Worm (Caenorhabditis elegans) whole organism, L2 larva: ENCODE results near the gene cutl-21.

Experiments
- C34F6.9 ChIP-seq: fragments of 150-350 bp; optimal IDR thresholded peaks from 2 replicates; lab custom pipeline; 2014; ENCODE audit warnings: missing biosample characterization, missing genetic modification characterization
- F13H6.1 ChIP-seq: sonication (generic microtip); optimal IDR thresholded peaks from 2 replicates; lab custom pipeline; 2016; ENCODE audit warnings: missing genetic modification characterization, missing compliant biosample characterization
- R02D3.7 ChIP-seq: fragments of 150-350 bp; optimal IDR thresholded peaks from 2 replicates; lab custom pipeline; 2014; ENCODE audit warnings: missing biosample characterization, missing genetic modification characterization
- Y55F3AM.14 ChIP-seq: fragments of 200-800 bp; sonication (Bioruptor generic); optimal IDR thresholded peaks from 2 replicates; lab custom pipeline; 2018; ENCODE audit warnings: mild to moderate bottlenecking, missing genetic modification characterization, missing compliant biosample characterization
- aly-2 ChIP-seq: fragments of 150-350 bp; optimal IDR thresholded peaks from 2 replicates; lab custom pipeline; 2014; ENCODE audit warnings: missing biosample characterization, missing genetic modification characterization
- ama-1 ChIP-seq: fragments of 150-350 bp; optimal IDR thresholded peaks from 2 replicates; lab custom pipeline; 2018; ENCODE audit warnings: inconsistent platforms
- blmp-1 ChIP-seq: sonication (generic microtip); optimal IDR thresholded peaks from 2 replicates; lab custom pipeline; 2017; ENCODE audit warnings: missing genetic modification characterization, mild to moderate bottlenecking, missing compliant biosample characterization, antibody characterized with exemption, moderate library complexity; ENCODE audit not compliant: insufficient read depth
- ceh-16 ChIP-seq: fragments of 150-350 bp; optimal IDR thresholded peaks from 2 replicates; lab custom pipeline; 2014; ENCODE audit warnings: missing biosample characterization, missing genetic modification characterization
- ceh-82 ChIP-seq: fragments of 150-350 bp; optimal IDR thresholded peaks from 2 replicates; lab custom pipeline; 2014; ENCODE audit warnings: missing biosample characterization, missing genetic modification characterization
- crh-2 ChIP-seq: sonication (generic microtip); optimal IDR thresholded peaks from 2 replicates; lab custom pipeline; 2017; ENCODE audit warnings: missing biosample characterization, missing genetic modification characterization
- dmd-4 ChIP-seq: sonication (generic microtip); optimal IDR thresholded peaks from 2 replicates; lab custom pipeline; 2017; ENCODE audit warnings: missing biosample characterization, missing genetic modification characterization
- egl-27 ChIP-seq: sonication (generic microtip); optimal IDR thresholded peaks from 3 replicates; lab custom pipeline; 2017; ENCODE audit warnings: missing biosample characterization, missing genetic modification reagents, missing genetic modification characterization
- elt-1 ChIP-seq: fragments of 150-350 bp; optimal IDR thresholded peaks from 2 replicates; lab custom pipeline; 2014; ENCODE audit warnings: missing biosample characterization, missing genetic modification characterization
- fos-1 ChIP-seq: fragments of 150-350 bp; optimal IDR thresholded peaks from 2 replicates; lab custom pipeline; 2014; ENCODE audit warnings: missing biosample characterization, missing genetic modification characterization
- gmeb-1 ChIP-seq: fragments of 150-350 bp; optimal IDR thresholded peaks from 2 replicates; lab custom pipeline; 2014; ENCODE audit warnings: missing biosample characterization, missing genetic modification characterization
- lin-13 ChIP-seq: fragments of 150-350 bp; optimal IDR thresholded peaks from 2 replicates; lab custom pipeline; 2014; ENCODE audit warnings: missing biosample characterization, missing genetic modification reagents, missing genetic modification characterization
- lin-39 ChIP-seq: fragments of 150-350 bp; optimal IDR thresholded peaks from 2 replicates; lab custom pipeline; 2014; ENCODE audit warnings: missing biosample characterization, missing genetic modification reagents, missing genetic modification characterization
- lsy-2 ChIP-seq, 2 experiments: fragments of 150-350 bp in 1 of 2; sonication (generic microtip) in 1 of 2; optimal IDR thresholded peaks; 2 replicates each; lab custom pipeline; 2014 to 2017; ENCODE audit warnings: missing biosample characterization in 2 of 2, missing genetic modification characterization in 2 of 2
- mab-5 ChIP-seq: fragments of 150-350 bp; optimal IDR thresholded peaks from 2 replicates; lab custom pipeline; 2014; ENCODE audit warnings: missing biosample characterization, missing genetic modification characterization
- mbf-1 ChIP-seq: sonication (generic microtip); optimal IDR thresholded peaks from 2 replicates; lab custom pipeline; 2017; ENCODE audit warnings: missing biosample characterization, missing genetic modification characterization
- mdl-1 ChIP-seq, 2 experiments: fragments of 150-350 bp in 1 of 2; sonication (generic microtip) in 1 of 2; optimal IDR thresholded peaks; 2 replicates each; lab custom pipeline; 2017; ENCODE audit warnings: missing biosample characterization in 2 of 2, missing genetic modification characterization in 2 of 2
- nhr-10 ChIP-seq: sonication (generic microtip); optimal IDR thresholded peaks from 2 replicates; lab custom pipeline; 2017; ENCODE audit warnings: missing biosample characterization, missing genetic modification characterization
- nhr-11 ChIP-seq: fragments of 150-350 bp; optimal IDR thresholded peaks from 2 replicates; lab custom pipeline; 2014; ENCODE audit warnings: missing biosample characterization, missing genetic modification characterization
- nhr-12 ChIP-seq: fragments of 150-350 bp; optimal IDR thresholded peaks from 2 replicates; lab custom pipeline; 2014; ENCODE audit warnings: missing biosample characterization, missing genetic modification characterization
- nhr-129 ChIP-seq: fragments of 150-350 bp; optimal IDR thresholded peaks from 2 replicates; lab custom pipeline; 2014; ENCODE audit warnings: missing biosample characterization, missing genetic modification characterization
- nhr-21 ChIP-seq: fragments of 150-350 bp; optimal IDR thresholded peaks from 2 replicates; lab custom pipeline; 2014; ENCODE audit warnings: missing biosample characterization, missing genetic modification characterization
- nhr-23 ChIP-seq: fragments of 150-350 bp; optimal IDR thresholded peaks from 2 replicates; lab custom pipeline; 2014; ENCODE audit warnings: missing biosample characterization, missing genetic modification reagents, missing genetic modification characterization
- nhr-237 ChIP-seq: fragments of 150-350 bp; optimal IDR thresholded peaks from 2 replicates; lab custom pipeline; 2014; ENCODE audit warnings: missing biosample characterization, missing genetic modification characterization
- nhr-25 ChIP-seq: fragments of 150-350 bp; sonication (generic microtip); optimal IDR thresholded peaks from 3 replicates; lab custom pipeline; 2014; ENCODE audit warnings: missing biosample characterization, missing genetic modification characterization
- nhr-6 ChIP-seq: fragments of 150-350 bp; optimal IDR thresholded peaks from 2 replicates; lab custom pipeline; 2014; ENCODE audit warnings: missing biosample characterization, missing genetic modification characterization
- nhr-77 ChIP-seq: fragments of 150-350 bp; optimal IDR thresholded peaks from 2 replicates; lab custom pipeline; 2014; ENCODE audit warnings: missing biosample characterization, missing genetic modification characterization
- peb-1 ChIP-seq: fragments of 150-350 bp; optimal IDR thresholded peaks from 2 replicates; lab custom pipeline; 2014; ENCODE audit warnings: missing biosample characterization, missing genetic modification characterization
- skn-1 ChIP-seq: sonication (generic microtip); optimal IDR thresholded peaks from 2 replicates; lab custom pipeline; 2017; ENCODE audit warnings: missing biosample characterization, missing genetic modification characterization
- sma-3 ChIP-seq: sonication (generic microtip); optimal IDR thresholded peaks from 2 replicates; lab custom pipeline; 2016; ENCODE audit warnings: missing genetic modification reagents, missing genetic modification characterization, missing compliant biosample characterization
- sma-9 ChIP-seq, 2 experiments: fragments of 150-350 bp in 1 of 2; sonication (generic microtip) in 1 of 2; optimal IDR thresholded peaks; 2 replicates each; lab custom pipeline; 2014 to 2016; ENCODE audit warnings: missing genetic modification characterization in 2 of 2, mild to moderate bottlenecking in 1 of 2, missing biosample characterization in 1 of 2, missing compliant biosample characterization in 1 of 2, missing genetic modification reagents in 1 of 2, moderate library complexity in 1 of 2
- snpc-4 ChIP-seq: fragments of 150-350 bp; optimal IDR thresholded peaks from 2 replicates; lab custom pipeline; 2014; ENCODE audit warnings: missing biosample characterization, missing genetic modification characterization
- zag-1 ChIP-seq: fragments of 150-350 bp; optimal IDR thresholded peaks from 2 replicates; lab custom pipeline; 2014; ENCODE audit warnings: missing biosample characterization, missing genetic modification characterization
- ztf-1 ChIP-seq: fragments of 200-800 bp; sonication (Bioruptor generic); conservative IDR thresholded peaks from 2 replicates; pipeline ENCODE4 v1.3.6; 2022; ENCODE audit warnings: missing genetic modification characterization, missing compliant biosample characterization
- ztf-11 ChIP-seq: sonication (generic microtip); optimal IDR thresholded peaks from 2 replicates; lab custom pipeline; 2017; ENCODE audit warnings: missing biosample characterization, missing genetic modification characterization

cutl-21 gene

DNA sequence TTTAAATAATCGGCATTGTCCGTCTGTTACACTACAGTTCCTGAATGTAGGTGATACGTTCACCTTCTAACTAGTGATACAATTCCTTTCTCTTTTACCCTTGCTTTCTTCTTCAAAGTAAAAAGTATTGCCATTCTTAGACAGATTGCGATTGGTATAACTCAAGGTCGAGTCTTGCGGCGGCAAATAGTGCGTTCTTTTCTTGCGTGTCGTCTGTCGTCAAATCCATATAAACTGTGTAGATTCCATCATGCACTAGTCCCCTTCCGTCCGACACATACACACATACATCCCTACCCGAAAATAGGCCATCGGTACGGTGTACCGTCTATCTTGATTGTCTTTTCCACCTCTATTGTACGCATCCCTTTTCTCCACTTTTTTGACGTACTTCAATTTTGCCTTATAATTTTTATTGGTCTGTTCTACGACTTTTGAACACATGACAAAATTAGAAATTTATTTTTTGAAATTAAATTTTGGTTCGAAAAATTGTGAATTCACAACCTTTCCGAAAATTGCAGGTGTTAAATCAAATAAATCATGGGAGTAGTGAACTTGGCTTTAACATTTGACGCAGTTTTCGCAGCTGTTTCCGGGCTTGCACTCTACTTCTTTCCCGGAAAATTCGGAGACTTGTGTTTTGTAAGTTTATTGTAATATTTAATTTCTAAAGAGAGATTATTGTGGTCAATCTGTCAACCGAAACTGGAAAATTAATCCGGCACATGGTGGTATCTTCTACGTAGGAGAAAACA, 23.7 kb upstream of the cutl-21 start, which contains the start of gene C44C1.1:
TSS of gene C44C1.1 (plus strand) at position 525 of the 758 bp plus-strand sequence.
- TF ChIP-seq sma-3 (GFP tag; lab: Kevin White, UChicago) (peak; percentile 7), nhr-25 (tag; lab: Kevin White, UChicago) (peak; percentile 52), egl-27 (tag; lab: Kevin White, UChicago) (no peak), lsy-2 (tag; optimal IDR thresholded peaks at IDR 0.05; lab: Kevin White, UChicago) (peak in 1 of 2 experiments; percentile 7), nhr-21 (peak; percentile 61), nhr-129 (tag; lab: Kevin White, UChicago) (peak; percentile 35), blmp-1 (tag; lab: Kevin White, UChicago) (peak; percentile 68), R02D3.7 (no peak), ceh-16 (peak; percentile 36), fos-1 (tag; lab: Kevin White, UChicago) (peak; percentile 47), C34F6.9 (tag; lab: Kevin White, UChicago) (no peak)

DNA sequence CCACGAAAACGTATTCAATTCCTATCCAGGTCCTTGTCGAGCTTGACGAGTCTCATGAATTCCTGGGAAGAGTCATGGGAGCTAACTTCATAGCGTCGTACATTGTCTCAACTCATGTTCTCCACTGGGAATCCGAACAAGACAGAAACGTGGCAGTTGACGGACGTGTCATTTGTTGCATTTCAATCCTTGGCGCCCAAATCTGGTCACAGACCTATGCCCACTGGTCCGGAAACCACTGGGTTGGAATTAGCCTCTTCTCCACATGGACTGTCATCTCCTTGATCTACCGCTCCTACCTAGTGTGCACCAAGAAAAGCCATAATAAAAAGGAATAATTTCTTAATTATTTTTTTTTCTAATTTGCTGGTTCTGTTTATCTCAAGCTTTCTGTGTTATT, 21.5 kb upstream of the cutl-21 start:
- no peak for TF ChIP-seq blmp-1 (tag; lab: Kevin White, UChicago)
- no peak for TF ChIP-seq nhr-10 (tag; lab: Kevin White, UChicago)
- TF ChIP-seq F13H6.1 (tag; lab: Kevin White, UChicago): no peak
- TF ChIP-seq ztf-11: no peak
- no peak for TF ChIP-seq peb-1 (tag; lab: Kevin White, UChicago)
- TF ChIP-seq nhr-12: no peak
- no peak for TF ChIP-seq nhr-11 (tag; lab: Kevin White, UChicago)
- no peak for TF ChIP-seq nhr-237 (tag; lab: Kevin White, UChicago)
- TF ChIP-seq gmeb-1 (tag; lab: Kevin White, UChicago): no peak
- TF ChIP-seq mab-5 (tag; lab: Kevin White, UChicago): no peak
- no peak for TF ChIP-seq sma-9 (GFP tag; optimal IDR thresholded peaks at IDR 0.05; lab: Kevin White, UChicago)
- no peak for TF ChIP-seq sma-9 (tag; optimal IDR thresholded peaks at IDR 0.05; lab: Kevin White, UChicago)

DNA sequence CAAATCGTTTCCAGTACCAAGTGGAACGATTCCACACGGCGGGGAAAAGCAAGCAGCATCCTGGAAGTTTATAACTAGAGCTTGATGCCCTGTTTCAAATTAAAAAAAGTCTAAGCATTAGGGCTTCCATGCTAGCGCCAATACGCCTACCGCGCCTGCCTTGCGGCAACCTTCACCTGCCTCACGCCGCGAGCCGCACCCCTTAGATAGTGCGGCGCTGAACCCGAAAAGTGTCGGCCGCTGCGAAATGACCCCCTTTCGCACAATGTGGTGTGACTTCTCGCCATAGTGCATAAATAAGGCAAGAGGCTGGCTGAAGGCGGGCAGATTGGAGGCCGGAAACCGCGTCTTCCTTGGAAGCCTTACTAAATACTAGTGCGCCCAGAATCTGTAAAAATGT, 17.7 kb upstream of the cutl-21 start:
- TF ChIP-seq aly-2 (tag; lab: Kevin White, UChicago) (no peak), snpc-4 (peak; percentile 84)

DNA sequence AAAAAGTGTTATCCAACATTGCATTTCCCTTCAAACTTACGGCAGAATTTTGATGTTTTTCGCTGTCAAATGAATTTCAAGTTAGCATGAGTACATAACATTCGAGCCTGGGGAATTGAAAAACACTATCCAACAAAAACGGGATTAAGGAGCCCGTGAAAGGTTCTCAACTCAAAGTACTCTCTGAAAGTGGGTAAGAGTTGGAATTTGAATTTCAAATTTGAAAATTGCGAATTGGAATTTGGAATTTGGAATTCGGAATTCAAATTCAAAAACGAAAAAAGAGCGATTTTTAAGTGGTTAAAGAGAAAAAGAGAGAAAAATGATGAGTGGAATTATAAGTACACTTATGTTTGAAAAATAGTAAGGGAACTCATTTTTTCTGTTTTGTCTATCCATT, 12.9 kb upstream of the cutl-21 start, which contains the start of the genes C09E10.3 and dgk-1:
TSS of gene C09E10.3 (minus strand) at position 101 of the 400 bp plus-strand sequence.
TSS of gene dgk-1 (minus strand) at position 183 of the 400 bp plus-strand sequence.
- no peak for TF ChIP-seq lsy-2 (tag; optimal IDR thresholded peaks at IDR 0.05; lab: Kevin White, UChicago)
- no peak for TF ChIP-seq nhr-11 (tag; lab: Kevin White, UChicago)
- no peak for TF ChIP-seq C34F6.9 (tag; lab: Kevin White, UChicago)
- no peak for TF ChIP-seq ceh-82
- TF ChIP-seq skn-1 (tag; lab: Kevin White, UChicago): no peak
- no peak for TF ChIP-seq aly-2 (tag; lab: Kevin White, UChicago)
- TF ChIP-seq dmd-4 (tag; lab: Kevin White, UChicago): no peak
- no peak for TF ChIP-seq Y55F3AM.14 (GFP tag; lab: Kevin White, UChicago)
- TF ChIP-seq zag-1 (tag; lab: Kevin White, UChicago): no peak
- TF ChIP-seq, all 48 proteins: peak for 0

DNA sequence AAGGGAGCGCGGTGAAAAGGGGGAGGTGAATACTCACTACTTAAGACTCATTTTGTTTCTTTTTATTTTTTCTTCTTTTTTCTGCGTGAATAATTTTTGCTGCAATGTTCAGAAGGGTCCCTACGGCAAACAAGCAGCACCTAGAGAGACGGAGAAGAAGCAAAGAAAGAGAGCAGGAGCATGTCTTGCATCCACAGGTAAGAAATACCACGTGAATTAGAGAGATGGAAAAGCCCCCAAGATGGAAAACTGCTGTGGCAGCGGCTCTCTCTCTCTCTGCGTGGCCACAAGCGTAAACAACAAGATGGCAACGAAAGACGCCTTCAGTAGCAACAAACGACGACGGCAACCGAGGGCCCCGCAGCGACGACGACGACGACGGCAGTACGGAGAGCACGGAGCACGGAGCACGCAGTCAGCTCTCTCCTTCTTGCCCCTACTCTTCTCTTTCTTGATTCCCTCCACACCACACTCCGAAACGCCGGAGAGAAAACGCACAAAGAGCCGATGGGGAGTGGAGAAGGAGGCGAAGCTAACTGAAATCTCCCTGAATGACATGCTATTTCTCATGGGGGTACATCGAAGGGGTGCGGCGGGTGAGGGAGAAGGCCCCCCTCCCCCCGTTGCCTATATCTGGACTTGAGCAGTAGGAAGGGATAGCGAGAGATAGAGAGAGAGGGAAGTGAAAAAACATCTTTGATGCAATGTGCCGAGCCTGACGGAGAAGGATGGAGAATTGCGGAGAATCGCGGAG, 11.3 kb upstream of the cutl-21 start:
- no peak for TF ChIP-seq gmeb-1 (tag; lab: Kevin White, UChicago)
- no peak for TF ChIP-seq ztf-1 (GFP tag; lab: Robert Waterston, UW)
- TF ChIP-seq ceh-82: no peak
- TF ChIP-seq Y55F3AM.14 (GFP tag; lab: Kevin White, UChicago): no peak
- no peak for TF ChIP-seq blmp-1 (tag; lab: Kevin White, UChicago)
- TF ChIP-seq nhr-11 (tag; lab: Kevin White, UChicago): no peak
- peak; percentile 51 for TF ChIP-seq crh-2 (tag; lab: Kevin White, UChicago)
- TF ChIP-seq nhr-77: no peak
- TF ChIP-seq aly-2 (tag; lab: Kevin White, UChicago): no peak
- peak in 1 of 2 experiments; percentile 55 for TF ChIP-seq lsy-2 (tag; optimal IDR thresholded peaks at IDR 0.05; lab: Kevin White, UChicago)
- no peak for TF ChIP-seq nhr-6 (tag; lab: Kevin White, UChicago)
- no peak for TF ChIP-seq mbf-1 (tag; lab: Kevin White, UChicago)
- TF ChIP-seq nhr-23: no peak
- TF ChIP-seq nhr-237 (tag; lab: Kevin White, UChicago): no peak
- TF ChIP-seq lin-39 (tag; lab: Kevin White, UChicago): peak; percentile 12
- TF ChIP-seq skn-1 (tag; lab: Kevin White, UChicago): no peak
- TF ChIP-seq ceh-16: peak; percentile 10
- no peak for TF ChIP-seq nhr-12
- TF ChIP-seq mdl-1 (tag; optimal IDR thresholded peaks at IDR 0.05; lab: Kevin White, UChicago): peak in 1 of 2 experiments; percentile 51
- peak; percentile 75 for TF ChIP-seq sma-9 (GFP tag; optimal IDR thresholded peaks at IDR 0.05; lab: Kevin White, UChicago)
- no peak for TF ChIP-seq sma-9 (tag; optimal IDR thresholded peaks at IDR 0.05; lab: Kevin White, UChicago)
- TF ChIP-seq ama-1 (lab: Kevin White, UChicago): no peak
- TF ChIP-seq peb-1 (tag; lab: Kevin White, UChicago): no peak
- TF ChIP-seq sma-3 (GFP tag; lab: Kevin White, UChicago): no peak
- TF ChIP-seq elt-1 (tag; lab: Kevin White, UChicago): no peak
- TF ChIP-seq zag-1 (tag; lab: Kevin White, UChicago): peak; percentile 88
- TF ChIP-seq lin-13 (GFP tag; lab: Kevin White, UChicago): peak; percentile 5
- TF ChIP-seq nhr-10 (tag; lab: Kevin White, UChicago): no peak
